Worm (Caenorhabditis elegans) whole organism, early embryonic: Measurements from ENCODE around the gene F13E9.13.

ENCODE experiments used
- B0310.2 ChIP-seq: sonication (generic microtip); optimal IDR thresholded peaks from 2 replicates; lab custom pipeline; 2016; ENCODE audit warnings: mild to moderate bottlenecking, missing genetic modification characterization, missing compliant biosample characterization
- F13C5.2 ChIP-seq: sonication (generic microtip); optimal IDR thresholded peaks from 2 replicates; lab custom pipeline; 2017; ENCODE audit warnings: mild to moderate bottlenecking, missing genetic modification characterization, inconsistent platforms, missing compliant biosample characterization
- aly-1 ChIP-seq: sonication (generic microtip); optimal IDR thresholded peaks from 2 replicates; lab custom pipeline; 2016; ENCODE audit warnings: missing genetic modification characterization, missing compliant biosample characterization
- ama-1 ChIP-seq: fragments of 150-350 bp; optimal IDR thresholded peaks from 2 replicates; lab custom pipeline; 2014
- ceh-13 ChIP-seq: fragments of 200-800 bp; sonication (Bioruptor generic); optimal IDR thresholded peaks from 2 replicates; lab custom pipeline; 2018; ENCODE audit warnings: mild to moderate bottlenecking, missing genetic modification characterization, missing compliant biosample characterization
- ceh-36 ChIP-seq: sonication (generic microtip); optimal IDR thresholded peaks from 2 replicates; lab custom pipeline; 2016; ENCODE audit warnings: missing genetic modification characterization, inconsistent platforms, missing compliant biosample characterization
- ets-7 ChIP-seq: sonication (generic microtip); optimal IDR thresholded peaks from 2 replicates; lab custom pipeline; 2016; ENCODE audit warnings: missing genotype, missing genetic modification characterization, missing compliant biosample characterization
- flt-1 ChIP-seq: fragments of 200-800 bp; sonication (Bioruptor generic); IDR thresholded peaks from 2 replicates; pipeline ENCODE4 v1.3.6; 2022; ENCODE audit warnings: missing genetic modification characterization, missing compliant biosample characterization
- hmbx-1 ChIP-seq: sonication (generic microtip); optimal IDR thresholded peaks from 2 replicates; lab custom pipeline; 2016; ENCODE audit warnings: mild to moderate bottlenecking, missing genetic modification characterization, missing compliant biosample characterization
- hmg-4 ChIP-seq: fragments of 200-800 bp; sonication (Bioruptor generic); optimal IDR thresholded peaks from 2 replicates; lab custom pipeline; 2018; ENCODE audit warnings: mild to moderate bottlenecking, missing genetic modification characterization, missing compliant biosample characterization
- hnd-1 ChIP-seq: sonication (generic microtip); optimal IDR thresholded peaks from 2 replicates; lab custom pipeline; 2016; ENCODE audit warnings: missing genetic modification characterization, missing compliant biosample characterization
- pes-1 ChIP-seq: fragments of 200-800 bp; sonication (Bioruptor generic); IDR thresholded peaks from 2 replicates; pipeline ENCODE4 v1.3.6; 2022; ENCODE audit warnings: missing genetic modification reagents, missing genetic modification characterization, missing compliant biosample characterization
- scrt-1 ChIP-seq: fragments of 200-800 bp; sonication (Bioruptor generic); IDR thresholded peaks from 2 replicates; pipeline ENCODE4 v1.3.6; 2022; ENCODE audit warnings: missing genetic modification characterization, missing compliant biosample characterization
- sea-1 ChIP-seq: fragments of 200-800 bp; sonication (Bioruptor generic); conservative IDR thresholded peaks from 2 replicates; pipeline ENCODE4 v1.3.6; 2022; ENCODE audit warnings: missing genetic modification characterization, missing compliant biosample characterization
- tbx-11 ChIP-seq: fragments of 200-800 bp; sonication (Bioruptor generic); IDR thresholded peaks from 2 replicates; pipeline ENCODE4 v1.3.6; 2022; ENCODE audit warnings: missing genetic modification characterization, missing compliant biosample characterization
- tbx-37 ChIP-seq: fragments of 200-800 bp; sonication (Bioruptor generic); conservative IDR thresholded peaks from 2 replicates; pipeline ENCODE4 v1.3.6; 2022; ENCODE audit warnings: missing genetic modification reagents, missing genetic modification characterization, missing compliant biosample characterization
- tra-4 ChIP-seq: sonication (generic microtip); optimal IDR thresholded peaks from 2 replicates; lab custom pipeline; 2017; ENCODE audit warnings: missing genetic modification characterization, missing compliant biosample characterization

The F13E9.13 gene

DNA sequence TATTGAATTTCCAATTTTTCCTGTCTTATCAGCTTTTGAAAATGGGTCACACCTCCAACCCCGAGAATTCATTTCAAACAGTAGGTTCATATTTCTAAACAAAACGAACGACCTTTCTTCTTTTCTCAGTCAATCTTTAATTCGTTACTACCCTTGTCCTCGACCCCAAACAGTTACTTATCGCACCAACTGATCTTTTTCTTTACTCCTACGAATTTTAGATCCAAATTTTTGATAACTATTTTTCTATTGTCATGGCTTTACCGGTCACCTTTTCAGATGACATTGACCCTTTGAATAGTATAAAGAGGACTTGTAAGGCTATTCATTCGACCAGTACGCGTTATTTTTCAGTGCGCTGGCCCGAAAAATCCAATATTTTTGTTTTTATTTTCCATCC lies 34.8 kb downstream of the F13E9.13 start:
- no peak for TF ChIP-seq hmg-4 (GFP tag; lab: Kevin White, UChicago)
- TF ChIP-seq ama-1 (lab: Kevin White, UChicago), result no peak
- no peak for TF ChIP-seq ceh-36 (tag; lab: Kevin White, UChicago)
- TF ChIP-seq tra-4 (tag; lab: Kevin White, UChicago), result no peak
- TF ChIP-seq scrt-1 (GFP tag; lab: Robert Waterston, UW), result no peak
- no peak for TF ChIP-seq flt-1 (GFP tag; lab: Robert Waterston, UW)

- TF ChIP-seq pes-1 (GFP tag; lab: Robert Waterston, UW), result no peak
- peak; percentile 51 for TF ChIP-seq F13C5.2 (tag; lab: Kevin White, UChicago)
- TF ChIP-seq hmg-4 (GFP tag; lab: Kevin White, UChicago), result peak; percentile 13
Observed at ce11 chrIV:10918877-10919560, 37.7 kb downstream of the F13E9.13 start.

ce11 chrIV:10919770-10920169 lies 38.4 kb downstream of the F13E9.13 start, which contains the start of gene rbr-2:
Gene rbr-2 (plus strand): TSS chrIV:10920070.
- TF ChIP-seq B0310.2 (tag; lab: Kevin White, UChicago) (no peak), tbx-37 (GFP tag; lab: Robert Waterston, UW) (no peak), flt-1 (GFP tag; lab: Robert Waterston, UW) (no peak), hmbx-1 (tag; lab: Kevin White, UChicago) (no peak), ama-1 (lab: Kevin White, UChicago) (no peak), aly-1 (tag; lab: Kevin White, UChicago) (no peak), F13C5.2 (tag; lab: Kevin White, UChicago) (no peak), hnd-1 (no peak), ets-7 (tag; lab: Kevin White, UChicago) (no peak), pes-1 (GFP tag; lab: Robert Waterston, UW) (no peak), ceh-36 (tag; lab: Kevin White, UChicago) (no peak), tra-4 (tag; lab: Kevin White, UChicago) (no peak), ceh-13 (GFP tag; lab: Kevin White, UChicago) (no peak), hmg-4 (GFP tag; lab: Kevin White, UChicago) (no peak), tbx-11 (GFP tag; lab: Robert Waterston, UW) (no peak), sea-1 (no peak), scrt-1 (GFP tag; lab: Robert Waterston, UW) (no peak)
